Worm (Caenorhabditis elegans): ENCODE results near the gene bud-31.

Gene bud-31

ce11 chrIII:9704606-9704938 lies 8.3 kb upstream of the bud-31 start:
- TF ChIP-seq hmg-11 (tag; optimal IDR thresholded peaks at IDR 0.05) (no peak), egl-5 (tag; optimal IDR thresholded peaks at IDR 0.05) (no peak), nfya-1 (tag; optimal IDR thresholded peaks at IDR 0.05; ENCODE audit: insufficient read depth) (peak; percentile 22), ztf-4 (tag; optimal IDR thresholded peaks at IDR 0.05) (no peak)

DNA sequence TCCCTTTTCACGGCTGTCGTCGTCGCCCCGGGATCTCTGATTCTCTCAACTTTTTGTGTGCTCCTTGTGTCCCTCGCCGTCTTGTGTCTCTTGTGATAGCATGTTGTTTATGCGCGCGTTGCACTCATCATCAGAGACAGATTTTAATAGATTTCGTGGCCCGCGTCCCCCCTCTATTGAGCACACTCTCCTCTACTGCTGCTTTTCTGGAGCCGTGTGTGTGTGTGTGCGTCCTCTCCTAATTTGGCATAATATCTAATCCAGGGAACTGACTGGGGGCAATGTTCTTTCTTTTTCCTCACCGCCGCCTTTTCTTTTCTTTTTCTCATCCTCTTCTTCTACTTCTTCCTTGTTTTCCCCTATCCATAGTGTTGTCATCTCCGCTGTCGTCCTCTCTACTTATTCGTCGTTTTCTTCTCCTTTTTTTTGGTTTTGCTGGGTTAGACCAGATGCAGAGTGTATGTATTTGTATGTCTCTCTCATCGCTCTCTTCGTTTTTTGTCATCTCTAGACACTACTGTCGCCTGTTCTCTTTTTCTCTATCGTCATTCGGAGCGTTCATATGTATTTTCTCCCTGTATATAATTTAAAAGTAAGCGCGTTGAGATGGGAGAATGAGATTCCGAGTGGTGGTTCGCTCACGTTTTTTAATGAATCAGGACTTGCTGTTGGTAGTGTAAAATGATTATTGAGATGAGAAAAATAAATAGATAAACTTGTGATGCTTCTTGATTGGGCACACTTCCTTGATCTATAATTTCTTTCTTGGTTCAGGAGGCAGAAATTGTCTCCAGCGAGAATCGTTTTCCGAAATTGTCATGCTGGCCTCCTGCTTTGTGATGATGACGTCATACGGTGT lies 7.7 kb upstream of the bud-31 start:
- TF ChIP-seq ztf-11 (tag; optimal IDR thresholded peaks at IDR 0.05) (no peak), jun-1 (tag; optimal IDR thresholded peaks at IDR 0.05) (peak; percentile 2), nfya-1 (tag; optimal IDR thresholded peaks at IDR 0.05; ENCODE audit: insufficient read depth) (peak; percentile 23), snpc-4 (tag; optimal IDR thresholded peaks at IDR 0.05) (peak; percentile 3), pha-4 (tag; optimal IDR thresholded peaks at IDR 0.05) (peak; percentile 40), tbx-2 (tag; optimal IDR thresholded peaks at IDR 0.05) (peak; percentile 40), nhr-12 (tag; optimal IDR thresholded peaks at IDR 0.05) (no peak), ceh-82 (tag; optimal IDR thresholded peaks at IDR 0.05) (peak; percentile 37), nhr-23 (tag; optimal IDR thresholded peaks at IDR 0.05) (peak; percentile 45), lin-39 (tag; optimal IDR thresholded peaks at IDR 0.05) (peak; percentile 75), hmg-11 (tag; optimal IDR thresholded peaks at IDR 0.05) (peak; percentile 49), elt-3 (tag; optimal IDR thresholded peaks at IDR 0.05) (no peak), zag-1 (tag; optimal IDR thresholded peaks at IDR 0.05) (peak; percentile 20), nhr-11 (tag; optimal IDR thresholded peaks at IDR 0.05) (no peak), skn-1 (tag; optimal IDR thresholded peaks at IDR 0.05) (no peak), elt-2 (tag; optimal IDR thresholded peaks at IDR 0.05) (peak; percentile 12), mdl-1 (tag; optimal IDR thresholded peaks at IDR 0.05) (peak; percentile 33), ama-1 (optimal IDR thresholded peaks at IDR 0.05) (peak; percentile 3), ZK546.5 (tag; optimal IDR thresholded peaks at IDR 0.05) (no peak)

DNA sequence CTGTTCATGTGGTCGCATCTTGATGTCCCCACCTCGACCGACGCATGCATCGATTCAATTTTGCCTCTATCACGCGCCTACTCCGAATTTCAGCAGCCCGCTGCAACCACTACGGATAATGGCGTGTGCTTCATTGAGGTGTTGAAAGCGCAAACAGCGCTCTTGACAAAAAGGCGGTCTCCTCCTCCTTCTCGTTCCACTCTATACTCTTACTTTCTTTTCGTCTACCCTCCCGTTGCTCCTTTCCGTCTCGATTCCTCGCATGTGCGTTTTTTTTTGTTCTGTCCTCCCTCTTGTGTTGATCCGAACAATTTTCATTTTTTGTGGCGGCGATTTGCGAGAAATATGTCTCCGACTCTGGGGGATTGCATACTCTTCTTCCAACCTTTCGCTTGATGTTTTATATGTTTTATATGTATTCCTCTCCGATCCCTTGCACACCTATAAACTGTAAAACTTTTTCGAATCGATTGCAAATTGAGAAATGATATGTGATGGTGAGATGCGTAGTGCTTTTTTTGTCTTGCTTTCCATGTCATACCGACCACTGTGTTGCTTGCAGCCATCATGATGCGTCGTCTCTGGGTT lies 6.4 kb upstream of the bud-31 start:
- TF ChIP-seq mml-1 (tag; optimal IDR thresholded peaks at IDR 0.05) (no peak), eor-1 (tag; optimal IDR thresholded peaks at IDR 0.05) (no peak), nhr-23 (tag; optimal IDR thresholded peaks at IDR 0.05) (no peak), unc-62 (GFP tag; optimal IDR thresholded peaks at IDR 0.05) (peak; percentile 6), ama-1 (optimal IDR thresholded peaks at IDR 0.05) (no peak), nhr-76 (tag; optimal IDR thresholded peaks at IDR 0.05) (no peak), hmg-11 (tag; optimal IDR thresholded peaks at IDR 0.05) (peak; percentile 28), elt-2 (tag; optimal IDR thresholded peaks at IDR 0.05) (peak; percentile 6), pha-4 (tag; optimal IDR thresholded peaks at IDR 0.05) (peak; percentile 68), nhr-43 (tag; optimal IDR thresholded peaks at IDR 0.05; ENCODE audit: poor library complexity, severe bottlenecking) (no peak), nfya-1 (tag; optimal IDR thresholded peaks at IDR 0.05; ENCODE audit: insufficient read depth) (peak; percentile 3)

DNA sequence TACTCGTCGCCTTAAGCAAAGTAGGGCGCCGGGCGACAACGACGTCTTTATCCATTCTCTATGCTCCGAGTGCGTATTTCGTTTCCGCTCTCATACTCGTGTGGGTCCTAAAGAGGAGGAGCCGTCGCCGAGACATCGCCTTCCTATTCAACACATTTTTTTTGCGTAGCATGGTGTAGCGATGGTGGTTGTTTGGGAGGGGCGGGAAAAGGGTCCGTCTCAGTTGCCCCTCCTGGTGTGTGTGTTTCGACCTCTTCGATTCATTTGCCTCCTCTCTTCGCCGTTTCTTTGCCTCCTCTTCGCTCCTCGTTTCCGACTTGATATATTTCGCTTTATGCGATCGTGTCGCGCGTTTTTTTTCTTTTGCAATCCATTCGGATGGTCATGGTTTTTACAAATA lies 5.5 kb upstream of the bud-31 start:
- TF ChIP-seq sea-2 (GFP tag; optimal IDR thresholded peaks at IDR 0.05) (no peak), fkh-10 (GFP tag; optimal IDR thresholded peaks at IDR 0.05) (peak; percentile 22), nhr-67 (tag; optimal IDR thresholded peaks at IDR 0.05) (no peak), eor-1 (tag; optimal IDR thresholded peaks at IDR 0.05) (no peak), jun-1 (tag; optimal IDR thresholded peaks at IDR 0.05) (no peak), nhr-77 (tag; optimal IDR thresholded peaks at IDR 0.05) (no peak)

ce11 chrIII:9700114-9700690 lies 3.9 kb upstream of the bud-31 start:
- TF ChIP-seq nhr-23 (tag; optimal IDR thresholded peaks at IDR 0.05), result peak; percentile 15
- peak; percentile 60 for TF ChIP-seq lin-39 (tag; optimal IDR thresholded peaks at IDR 0.05)
- TF ChIP-seq hmg-11 (tag; optimal IDR thresholded peaks at IDR 0.05), result no peak
- TF ChIP-seq nfya-1 (tag; optimal IDR thresholded peaks at IDR 0.05; ENCODE audit: insufficient read depth), result peak; percentile 15
